Fruit fly (Drosophila melanogaster) whole organism, embryonic: ENCODE data around the gene Rsph1.

Source experiments
- Abd-B ChIP-seq: fragments of 200-800 bp; sonication (Bioruptor generic); optimal IDR thresholded peaks from 2 replicates; lab custom pipeline; 2018; ENCODE audit warnings: missing biosample characterization, mild to moderate bottlenecking, missing genetic modification characterization, moderate library complexity
- CG10979 ChIP-seq: fragments of 200-800 bp; sonication (Bioruptor generic); optimal IDR thresholded peaks from 2 replicates; lab custom pipeline; 2018; ENCODE audit warnings: missing biosample characterization, mild to moderate bottlenecking, missing genetic modification characterization, moderate library complexity
- CG11093 ChIP-seq: fragments of 200-800 bp; sonication (Bioruptor generic); IDR thresholded peaks from 3 replicates; pipeline ENCODE4 v1.3.6; 2022; ENCODE audit warnings: missing biosample characterization, missing genetic modification characterization
- CG11560 ChIP-seq: fragments of 200-800 bp; sonication (Bioruptor generic); IDR thresholded peaks from 3 replicates; pipeline ENCODE4 v1.3.6; 2022; ENCODE audit warnings: missing biosample characterization, missing genetic modification characterization
- CG12236 ChIP-seq: fragments of 200-800 bp; sonication (Bioruptor generic); optimal IDR thresholded peaks from 2 replicates; lab custom pipeline; 2016; ENCODE audit warnings: missing biosample characterization, missing genetic modification characterization
- CG1233 ChIP-seq: fragments of 200-800 bp; sonication (Bioruptor generic); optimal IDR thresholded peaks from 4 replicates; lab custom pipeline; 2018; ENCODE audit warnings: missing biosample characterization, mild to moderate bottlenecking, missing genetic modification characterization
- CG12391 ChIP-seq: fragments of 200-800 bp; sonication (Bioruptor generic); optimal IDR thresholded peaks from 3 replicates; lab custom pipeline; 2018; ENCODE audit warnings: missing biosample characterization, mild to moderate bottlenecking, missing genetic modification characterization, moderate library complexity
- CG14860 ChIP-seq: fragments of 200-800 bp; sonication (Bioruptor generic); IDR thresholded peaks from 3 replicates; pipeline ENCODE4 v1.3.6; 2022; ENCODE audit warnings: missing biosample characterization, missing genetic modification characterization; ENCODE audit not compliant: partially characterized antibody
- CG17328 ChIP-seq: fragments of 200-800 bp; sonication (Bioruptor generic); IDR thresholded peaks from 2 replicates; pipeline ENCODE4 v1.3.6; 2022; ENCODE audit warnings: missing biosample characterization, missing genetic modification characterization
- CG17385 ChIP-seq: fragments of 200-800 bp; sonication (Bioruptor generic); optimal IDR thresholded peaks from 3 replicates; lab custom pipeline; 2018; ENCODE audit warnings: missing biosample characterization, mild to moderate bottlenecking, missing genetic modification characterization
- CG2120 ChIP-seq: fragments of 200-800 bp; sonication (Bioruptor generic); optimal IDR thresholded peaks from 3 replicates; lab custom pipeline; 2016; ENCODE audit warnings: missing biosample characterization, missing genetic modification characterization
- CG30020 ChIP-seq: fragments of 200-800 bp; optimal IDR thresholded peaks from 2 replicates; lab custom pipeline; 2019; ENCODE audit warnings: missing biosample characterization, mild to moderate bottlenecking, missing genetic modification characterization, moderate library complexity
- CG30431 ChIP-seq: fragments of 200-800 bp; sonication (Bioruptor generic); optimal IDR thresholded peaks from 2 replicates; lab custom pipeline; 2017; ENCODE audit warnings: missing biosample characterization, missing genetic modification characterization
- CG3847 ChIP-seq: fragments of 200-800 bp; sonication (Bioruptor generic); IDR thresholded peaks from 2 replicates; pipeline ENCODE4 v1.3.6; 2022; ENCODE audit warnings: missing biosample characterization, missing genetic modification characterization
- CG4617 ChIP-seq: fragments of 200-800 bp; sonication (Bioruptor generic); optimal IDR thresholded peaks from 3 replicates; lab custom pipeline; 2016; ENCODE audit warnings: missing biosample characterization, missing genetic modification characterization, borderline replicate concordance
- CG4707 ChIP-seq: fragments of 200-800 bp; sonication (Bioruptor generic); optimal IDR thresholded peaks from 2 replicates; lab custom pipeline; 2018; ENCODE audit warnings: missing biosample characterization, mild to moderate bottlenecking, missing genetic modification characterization, moderate library complexity
- CG5953 ChIP-seq: fragments of 200-800 bp; sonication (Bioruptor generic); IDR thresholded peaks from 2 replicates; pipeline ENCODE4 v1.3.6; 2022; ENCODE audit warnings: missing biosample characterization, missing genetic modification characterization
- CG6813 ChIP-seq: fragments of 200-800 bp; sonication (Bioruptor generic); optimal IDR thresholded peaks from 2 replicates; lab custom pipeline; 2017; ENCODE audit warnings: missing biosample characterization, missing genetic modification characterization, mild to moderate bottlenecking, moderate library complexity, missing genetic modification reagents
- CG7357 ChIP-seq: fragments of 200-800 bp; sonication (Bioruptor generic); IDR thresholded peaks from 3 replicates; pipeline ENCODE4 v1.3.6; 2022; ENCODE audit warnings: missing biosample characterization, missing genetic modification characterization
- CG9797 ChIP-seq: fragments of 200-800 bp; sonication (Bioruptor generic); optimal IDR thresholded peaks from 3 replicates; lab custom pipeline; 2018; ENCODE audit warnings: missing biosample characterization, mild to moderate bottlenecking, missing genetic modification characterization
- CkIIα-i1 ChIP-seq: fragments of 200-800 bp; sonication (Bioruptor generic); IDR thresholded peaks from 2 replicates; pipeline ENCODE4 v1.3.6; 2022; ENCODE audit warnings: missing biosample characterization, missing genetic modification characterization
- Dbx ChIP-seq: fragments of 200-800 bp; sonication (Bioruptor generic); IDR thresholded peaks from 3 replicates; pipeline ENCODE4 v1.3.6; 2022; ENCODE audit warnings: missing biosample characterization, missing genetic modification characterization
- Ets65A ChIP-seq: fragments of 200-800 bp; sonication (Bioruptor generic); peaks from one replicate; lab custom pipeline; 2016; ENCODE audit warnings: missing biosample characterization, missing genetic modification characterization
- H15 ChIP-seq: fragments of 200-800 bp; sonication (Bioruptor generic); IDR thresholded peaks from 3 replicates; pipeline ENCODE4 v1.3.6; 2022; ENCODE audit warnings: missing biosample characterization, missing genetic modification characterization
- HHEX ChIP-seq: fragments of 200-800 bp; sonication (Bioruptor generic); optimal IDR thresholded peaks from 3 replicates; lab custom pipeline; 2017; ENCODE audit warnings: missing biosample characterization, mild to moderate bottlenecking, missing genetic modification characterization, missing genetic modification reagents
- HLH3B ChIP-seq: fragments of 200-800 bp; sonication (Bioruptor generic); IDR thresholded peaks from 2 replicates; pipeline ENCODE4 v1.3.6; 2022; ENCODE audit warnings: missing biosample characterization, missing genetic modification characterization
- Hr51 ChIP-seq, 2 experiments: fragments of 200-800 bp; sonication (Bioruptor generic); optimal IDR thresholded peaks; 2 replicates in 1 of 2; 3 replicates in 1 of 2; lab custom pipeline; 2016 to 2018; ENCODE audit warnings: missing biosample characterization in 2 of 2, missing genetic modification characterization in 2 of 2, mild to moderate bottlenecking in 1 of 2, moderate library complexity in 1 of 2
- MBD-R2 ChIP-seq: fragments of 200-800 bp; sonication (Bioruptor generic); IDR thresholded peaks from 2 replicates; pipeline ENCODE4 v1.3.6; 2022; ENCODE audit warnings: missing biosample characterization, missing genetic modification characterization
- Med ChIP-seq: fragments of 200-800 bp; sonication (Bioruptor generic); peaks from one replicate; lab custom pipeline; 2016; ENCODE audit warnings: missing biosample characterization, missing genetic modification characterization, mild to moderate bottlenecking, inconsistent platforms, moderate library complexity
- Oaz ChIP-seq: fragments of 200-800 bp; sonication (Bioruptor generic); IDR thresholded peaks from 2 replicates; pipeline ENCODE4 v1.3.6; 2022; ENCODE audit warnings: missing biosample characterization, missing genetic modification characterization
- Ptx1 ChIP-seq: fragments of 200-800 bp; sonication (Bioruptor generic); IDR thresholded peaks from 2 replicates; pipeline ENCODE4 v1.3.6; 2022; ENCODE audit warnings: missing biosample characterization, missing genetic modification characterization
- Usf ChIP-seq: fragments of 200-800 bp; sonication (Bioruptor generic); optimal IDR thresholded peaks from 2 replicates; lab custom pipeline; 2017; ENCODE audit warnings: missing genotype, missing biosample characterization, missing genetic modification characterization
- Xbp1 ChIP-seq: fragments of 200-800 bp; sonication (Bioruptor generic); optimal IDR thresholded peaks from 3 replicates; lab custom pipeline; 2016; ENCODE audit warnings: missing biosample characterization, mild to moderate bottlenecking, missing genetic modification characterization
- esg ChIP-seq: fragments of 200-800 bp; sonication (Bioruptor generic); conservative IDR thresholded peaks from 2 replicates; pipeline ENCODE4 v1.3.6; 2022; ENCODE audit warnings: missing biosample characterization, missing genetic modification characterization
- ftz-f1 ChIP-seq: fragments of 200-800 bp; sonication (Bioruptor generic); optimal IDR thresholded peaks from 2 replicates; lab custom pipeline; 2016; ENCODE audit warnings: missing biosample characterization, missing genetic modification characterization
- gcm ChIP-seq: fragments of 200-800 bp; sonication (Bioruptor generic); optimal IDR thresholded peaks from 2 replicates; lab custom pipeline; 2019; ENCODE audit warnings: missing biosample characterization, mild to moderate bottlenecking, missing genetic modification characterization, moderate library complexity
- insv ChIP-seq, 2 experiments: fragments of 200-800 bp; sonication (Bioruptor generic); optimal IDR thresholded peaks; 3 replicates each; lab custom pipeline; 2016 to 2018; ENCODE audit warnings: missing biosample characterization in 2 of 2, missing genetic modification characterization in 2 of 2
- lmd ChIP-seq: fragments of 200-800 bp; sonication (Bioruptor generic); IDR thresholded peaks from 2 replicates; pipeline ENCODE4 v1.3.6; 2022; ENCODE audit warnings: missing biosample characterization, missing genetic modification characterization
- onecut ChIP-seq: fragments of 200-800 bp; sonication (Bioruptor generic); IDR thresholded peaks from 2 replicates; pipeline ENCODE4 v1.3.6; 2022; ENCODE audit warnings: missing biosample characterization, missing genetic modification characterization
- peb ChIP-seq: fragments of 200-800 bp; sonication (Bioruptor generic); IDR thresholded peaks from 2 replicates; pipeline ENCODE4 v1.3.6; 2022; ENCODE audit warnings: missing biosample characterization, missing genetic modification characterization
- shn ChIP-seq: fragments of 200-800 bp; sonication (Bioruptor generic); optimal IDR thresholded peaks from 3 replicates; lab custom pipeline; 2016; ENCODE audit warnings: missing biosample characterization, missing genetic modification characterization
- stc ChIP-seq: fragments of 200-800 bp; sonication (Bioruptor generic); IDR thresholded peaks from 2 replicates; pipeline ENCODE4 v1.3.6; 2022; ENCODE audit warnings: missing biosample characterization, missing genetic modification characterization
- trem ChIP-seq: fragments of 200-800 bp; optimal IDR thresholded peaks from 3 replicates; lab custom pipeline; 2019; ENCODE audit warnings: missing biosample characterization, mild to moderate bottlenecking, missing genetic modification characterization, moderate library complexity
- wek ChIP-seq: fragments of 200-800 bp; sonication (Bioruptor generic); optimal IDR thresholded peaks from 3 replicates; lab custom pipeline; 2018; ENCODE audit warnings: missing biosample characterization, mild to moderate bottlenecking, missing genetic modification characterization, moderate library complexity
- zen ChIP-seq: fragments of 200-800 bp; sonication (Bioruptor generic); optimal IDR thresholded peaks from 3 replicates; lab custom pipeline; 2018; ENCODE audit warnings: missing biosample characterization, mild to moderate bottlenecking, missing genetic modification characterization, moderate library complexity

Gene Rsph1

DNA sequence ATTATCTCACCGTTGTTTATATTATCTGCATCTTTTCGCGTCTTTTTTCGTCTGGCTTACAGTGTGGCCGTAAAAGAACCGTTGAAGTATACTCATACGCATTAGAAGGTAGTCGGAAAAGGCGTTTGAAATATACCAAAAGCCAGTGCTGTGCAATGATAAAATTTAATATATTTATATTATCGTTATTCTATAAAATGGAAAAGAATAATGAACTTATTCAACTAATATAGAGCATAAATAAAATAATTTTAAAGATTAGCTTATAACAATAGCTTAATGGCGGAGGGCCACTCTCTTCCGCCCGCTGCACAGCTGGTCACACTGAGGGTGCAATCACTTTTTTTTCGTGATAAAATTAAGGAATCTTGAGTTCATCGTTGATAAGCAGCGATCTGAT lies 8.6 kb downstream of the Rsph1 start, which contains the start of the genes CG16974 and Edem2 (continued):
- TF ChIP-seq CG7357 (peak; percentile 46; the same call in 1 of the 3 replicates), CG3847 (GFP tag; lab: Robert Waterston, UW) (peak; percentile 84), CG30431 (peak; percentile 4), CG4617 (GFP tag; lab: Kevin White, UChicago) (peak; percentile 90), CG5953 (GFP tag; lab: Robert Waterston, UW) (peak; percentile 42; the same call in 1 of the 2 replicates), peb (peak; percentile 56), CG11560 (tag; lab: Robert Waterston, UW) (peak; percentile 39; the same call in 1 of the 3 replicates), ftz-f1 (GFP tag; lab: Kevin White, UChicago) (peak; percentile 39), wek (GFP tag; lab: Kevin White, UChicago) (no peak), Usf (GFP tag; lab: Kevin White, UChicago) (peak; percentile 3), insv (GFP tag; optimal IDR thresholded peaks at IDR 0.05; lab: Kevin White, UChicago) (peak in 1 of 2 experiments; percentile 55), H15 (peak; percentile 43; the same call in 1 of the 3 replicates), CG4707 (GFP tag; lab: Kevin White, UChicago) (no peak), Oaz (0 out of 2 replicates have a peak, but pooled peaks have one; percentile 11), CG17385 (GFP tag; lab: Kevin White, UChicago) (no peak), CG2120 (peak; percentile 80), CG10979 (tag; lab: Kevin White, UChicago) (peak; percentile 60), CG17328 (GFP tag; lab: Robert Waterston, UW) (peak; percentile 70), CG30020 (tag; lab: Kevin White, UChicago) (peak; percentile 66), esg (GFP tag; lab: Robert Waterston, UW) (peak; percentile 65), MBD-R2 (peak; percentile 75), CG12236 (no peak), CG1233 (GFP tag; lab: Kevin White, UChicago) (peak; percentile 50), CG9797 (GFP tag; lab: Kevin White, UChicago) (peak; percentile 96), HLH3B (peak; percentile 76), Xbp1 (GFP tag; lab: Kevin White, UChicago) (peak; percentile 85), Hr51 (GFP tag; optimal IDR thresholded peaks at IDR 0.05; lab: Kevin White, UChicago) (peak in 1 of 2 experiments; percentile 61)

dm6 chr2L:13195822-13196221 lies 12.6 kb downstream of the Rsph1 start:
- TF ChIP-seq trem (tag; lab: Kevin White, UChicago) = no peak
- TF ChIP-seq shn = no peak
- no peak for TF ChIP-seq onecut (GFP tag; lab: Robert Waterston, UW)
- TF ChIP-seq Dbx = 0 out of 3 replicates have a peak, but pooled peaks have one; percentile 13
- TF ChIP-seq CG7357 = no peak
- TF ChIP-seq CG12391 (tag; lab: Kevin White, UChicago) = no peak
- no peak for TF ChIP-seq CG14860 (GFP tag; lab: Robert Waterston, UW)
- TF ChIP-seq lmd = no peak
- no peak for TF ChIP-seq CkIIα-i1 (GFP tag; lab: Robert Waterston, UW)
- TF ChIP-seq Ets65A = peak; percentile 93
- TF ChIP-seq CG10979 (tag; lab: Kevin White, UChicago) = no peak
- TF ChIP-seq HHEX (GFP tag; lab: Kevin White, UChicago) = no peak
- TF ChIP-seq stc (GFP tag; lab: Robert Waterston, UW) = no peak
- TF ChIP-seq zen (tag; lab: Kevin White, UChicago) = no peak
- TF ChIP-seq CG11093 (GFP tag; lab: Robert Waterston, UW) = no peak
- no peak for TF ChIP-seq Abd-B (GFP tag; lab: Kevin White, UChicago)
- TF ChIP-seq CG6813 = no peak
- peak; percentile 65 for TF ChIP-seq Med (GFP tag; lab: Kevin White, UChicago)
- no peak for TF ChIP-seq Ptx1 (GFP tag; lab: Robert Waterston, UW)
- TF ChIP-seq gcm (GFP tag; lab: Kevin White, UChicago) = no peak
